Worm (Caenorhabditis elegans): Measurements from ENCODE around the gene sri-72.

The sri-72 gene

DNA sequence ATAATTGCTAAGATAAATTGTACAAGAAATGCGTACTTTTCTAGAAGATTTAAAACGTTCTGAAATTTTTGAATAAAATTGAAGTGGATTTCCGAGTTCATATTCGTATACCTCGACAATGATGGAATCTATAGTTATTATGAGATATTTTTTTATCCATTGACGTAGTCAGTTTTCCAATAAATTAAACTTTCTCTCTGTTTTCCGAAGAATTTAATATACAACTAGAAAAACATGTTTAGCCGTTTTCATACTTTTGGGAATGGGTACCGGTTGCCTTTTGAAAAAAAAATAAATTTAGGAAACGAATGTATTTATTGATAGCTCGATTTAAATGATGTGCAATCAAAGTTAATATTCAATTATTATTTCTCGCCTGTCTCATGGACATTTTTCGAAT is 40.8 kb upstream of the sri-72 start, which contains the start of gene srw-109:
Gene srw-109, minus strand, starts transcription at position 101 of the 400 bp plus-strand sequence.
- TF ChIP-seq hlh-13 (GFP tag; optimal IDR thresholded peaks at IDR 0.05): no peak
- no peak for TF ChIP-seq ztf-16 (tag; optimal IDR thresholded peaks at IDR 0.05)
- no peak for TF ChIP-seq eyg-1 (tag; optimal IDR thresholded peaks at IDR 0.05)
- TF ChIP-seq K09A11.1 (tag; optimal IDR thresholded peaks at IDR 0.05; ENCODE audit: insufficient read depth): no peak
- no peak for TF ChIP-seq ceh-9 (tag; optimal IDR thresholded peaks at IDR 0.05)

DNA sequence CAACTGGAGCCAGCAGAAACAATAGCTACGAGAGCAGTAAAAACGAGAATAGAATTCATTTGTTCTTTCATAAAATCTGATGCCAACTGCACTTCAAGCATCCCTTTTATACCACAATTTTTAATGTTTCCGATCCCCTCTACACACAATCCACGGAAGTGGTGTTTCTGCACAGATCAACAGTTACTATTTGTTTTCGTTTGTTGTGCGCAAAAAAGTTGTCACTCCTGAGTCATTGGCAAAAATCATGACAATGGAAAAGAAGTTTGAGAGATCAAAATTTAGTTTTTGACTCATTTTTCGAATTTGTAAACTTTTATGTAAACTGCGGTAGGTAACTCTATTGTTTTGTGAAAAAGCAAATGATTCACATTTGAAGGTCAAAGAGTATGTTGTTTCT is 36.1 kb upstream of the sri-72 start, which contains the start of gene srlf-37:
Gene srlf-37, minus strand, starts transcription at position 101 of the 400 bp plus-strand sequence.
- TF ChIP-seq K02D7.2 (tag; optimal IDR thresholded peaks at IDR 0.05) (no peak), ceh-48 (tag; optimal IDR thresholded peaks at IDR 0.05) (no peak), nhr-232 (tag; optimal IDR thresholded peaks at IDR 0.05) (no peak), ztf-16 (tag; optimal IDR thresholded peaks at IDR 0.05) (no peak), pax-1 (tag; optimal IDR thresholded peaks at IDR 0.05) (no peak), elt-2 (tag; optimal IDR thresholded peaks at IDR 0.05) (no peak), che-1 (tag; optimal IDR thresholded peaks at IDR 0.05) (no peak), ceh-34 (tag; optimal IDR thresholded peaks at IDR 0.05) (no peak), gmeb-2 (tag; optimal IDR thresholded peaks at IDR 0.05) (no peak), ceh-14 (tag; optimal IDR thresholded peaks at IDR 0.05) (no peak), syd-9 (tag; optimal IDR thresholded peaks at IDR 0.05) (no peak), fax-1 (tag; optimal IDR thresholded peaks at IDR 0.05) (no peak), ama-1 (optimal IDR thresholded peaks at IDR 0.05) (no peak), pag-3 (tag; optimal IDR thresholded peaks at IDR 0.05; ENCODE audit: borderline replicate concordance) (no peak), hlh-30 (tag; optimal IDR thresholded peaks at IDR 0.05; ENCODE audit: insufficient read depth) (no peak), ceh-6 (GFP tag; optimal IDR thresholded peaks at IDR 0.05) (no peak), K09A11.1 (tag; optimal IDR thresholded peaks at IDR 0.05; ENCODE audit: insufficient read depth) (no peak), unc-86 (tag; optimal IDR thresholded peaks at IDR 0.05) (no peak), pha-4 (tag; optimal IDR thresholded peaks at IDR 0.05) (no peak), nfya-1 (tag; optimal IDR thresholded peaks at IDR 0.05) (no peak)

DNA sequence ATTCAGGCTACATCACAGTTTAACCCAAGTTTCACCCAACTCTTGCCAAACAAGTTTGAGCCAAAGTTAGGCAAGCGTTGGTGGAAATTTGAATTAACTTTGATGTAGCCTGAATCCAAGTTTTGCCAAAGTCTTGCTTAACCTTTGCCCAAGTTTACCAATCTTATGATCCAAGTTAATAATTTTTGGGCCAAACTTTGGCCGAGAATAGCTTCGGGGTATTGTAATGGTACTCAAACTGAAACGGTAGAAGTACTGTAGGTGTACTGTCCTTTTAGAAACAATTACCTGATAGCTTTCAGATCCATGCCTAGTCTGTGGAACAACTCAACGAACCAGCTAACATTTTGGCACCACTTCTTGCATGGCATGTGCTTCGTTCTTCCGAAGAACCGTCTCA is 32.2 kb upstream of the sri-72 start, which contains the start of gene nhr-251:
Gene nhr-251, plus strand, starts transcription at position 301 of the 400 bp plus-strand sequence.
- no peak for TF ChIP-seq unc-86 (tag; optimal IDR thresholded peaks at IDR 0.05)
- TF ChIP-seq ceh-9 (tag; optimal IDR thresholded peaks at IDR 0.05): no peak
- no peak for TF ChIP-seq odd-2 (tag; optimal IDR thresholded peaks at IDR 0.05)
- TF ChIP-seq tbx-2 (tag; optimal IDR thresholded peaks at IDR 0.05): no peak
- TF ChIP-seq tbx-7 (tag; optimal IDR thresholded peaks at IDR 0.05): no peak
- TF ChIP-seq fkh-10 (GFP tag; optimal IDR thresholded peaks at IDR 0.05): no peak
- TF ChIP-seq dmd-4 (tag; optimal IDR thresholded peaks at IDR 0.05; ENCODE audit: borderline replicate concordance): no peak
- TF ChIP-seq K09A11.1 (tag; optimal IDR thresholded peaks at IDR 0.05; ENCODE audit: insufficient read depth): no peak
- TF ChIP-seq unc-55 (GFP tag; optimal IDR thresholded peaks at IDR 0.05): no peak
- TF ChIP-seq rnt-1 (tag; optimal IDR thresholded peaks at IDR 0.05): no peak
- no peak for TF ChIP-seq ttx-3 (tag; optimal IDR thresholded peaks at IDR 0.05)
- no peak for TF ChIP-seq mec-3 (tag; optimal IDR thresholded peaks at IDR 0.05; ENCODE audit: borderline replicate concordance)
- TF ChIP-seq hlh-15 (tag; optimal IDR thresholded peaks at IDR 0.05): no peak
- no peak for TF ChIP-seq ztf-16 (tag; optimal IDR thresholded peaks at IDR 0.05)

DNA sequence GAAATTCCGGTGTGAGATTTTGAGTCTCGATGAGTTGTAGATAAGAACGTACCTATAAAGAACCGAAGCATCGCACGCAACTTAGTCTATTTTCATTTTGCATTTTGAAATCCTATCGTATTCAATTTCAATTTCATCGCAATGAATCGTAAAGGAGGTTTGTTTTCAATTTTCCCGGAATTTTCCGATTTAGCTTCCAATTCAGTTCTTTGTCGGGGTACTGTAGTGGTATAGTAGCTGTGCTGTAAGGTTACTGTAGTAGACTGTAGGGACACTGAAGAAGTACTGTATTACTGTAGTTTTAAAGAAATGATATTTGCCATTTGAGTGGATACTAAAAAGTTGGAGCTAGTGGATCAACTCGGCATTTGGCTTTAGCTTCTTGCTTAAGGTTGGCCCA is 31.8 kb upstream of the sri-72 start:
- TF ChIP-seq lin-11 (tag; optimal IDR thresholded peaks at IDR 0.05): no peak
- TF ChIP-seq sdc-2 (tag; optimal IDR thresholded peaks at IDR 0.05): no peak
- no peak for TF ChIP-seq hlh-15 (tag; optimal IDR thresholded peaks at IDR 0.05)
- no peak for TF ChIP-seq Y22D7AL.16 (tag; optimal IDR thresholded peaks at IDR 0.05)
- no peak for TF ChIP-seq fax-1 (tag; optimal IDR thresholded peaks at IDR 0.05)
- TF ChIP-seq dmd-4 (tag; optimal IDR thresholded peaks at IDR 0.05; ENCODE audit: borderline replicate concordance): no peak
- no peak for TF ChIP-seq pha-4 (tag; optimal IDR thresholded peaks at IDR 0.05)
- TF ChIP-seq ceh-24 (tag; optimal IDR thresholded peaks at IDR 0.05): no peak
- no peak for TF ChIP-seq ceh-22 (tag; optimal IDR thresholded peaks at IDR 0.05)
- TF ChIP-seq fkh-10 (GFP tag; optimal IDR thresholded peaks at IDR 0.05): no peak
- TF ChIP-seq ceh-2 (tag; optimal IDR thresholded peaks at IDR 0.05): no peak
- no peak for TF ChIP-seq ahr-1 (tag; optimal IDR thresholded peaks at IDR 0.05)
- no peak for TF ChIP-seq fkh-6 (tag; optimal IDR thresholded peaks at IDR 0.05)
- TF ChIP-seq ref-2 (tag; optimal IDR thresholded peaks at IDR 0.05): no peak
- TF ChIP-seq nfya-1 (tag; optimal IDR thresholded peaks at IDR 0.05): no peak
- no peak for TF ChIP-seq ttx-3 (tag; optimal IDR thresholded peaks at IDR 0.05)
- TF ChIP-seq npax-4 (tag; optimal IDR thresholded peaks at IDR 0.05): no peak
- TF ChIP-seq C38D4.7 (GFP tag; optimal IDR thresholded peaks at IDR 0.05): no peak
- TF ChIP-seq tbx-2 (tag; optimal IDR thresholded peaks at IDR 0.05): no peak
- TF ChIP-seq elt-2 (tag; optimal IDR thresholded peaks at IDR 0.05): no peak
